Worm (Caenorhabditis elegans) whole organism, L2 larva: Measurements from ENCODE around the gene npr-18.

ENCODE experiments used
- C34F6.9 ChIP-seq: fragments of 150-350 bp; optimal IDR thresholded peaks from 2 replicates; lab custom pipeline; 2014; ENCODE audit warnings: missing biosample characterization, missing genetic modification characterization
- F13H6.1 ChIP-seq: sonication (generic microtip); optimal IDR thresholded peaks from 2 replicates; lab custom pipeline; 2016; ENCODE audit warnings: missing genetic modification characterization, missing compliant biosample characterization
- R02D3.7 ChIP-seq: fragments of 150-350 bp; optimal IDR thresholded peaks from 2 replicates; lab custom pipeline; 2014; ENCODE audit warnings: missing biosample characterization, missing genetic modification characterization
- Y55F3AM.14 ChIP-seq: fragments of 200-800 bp; sonication (Bioruptor generic); optimal IDR thresholded peaks from 2 replicates; lab custom pipeline; 2018; ENCODE audit warnings: mild to moderate bottlenecking, missing genetic modification characterization, missing compliant biosample characterization
- ZK546.5 ChIP-seq: sonication (generic microtip); optimal IDR thresholded peaks from 2 replicates; lab custom pipeline; 2017; ENCODE audit warnings: missing biosample characterization, missing genetic modification characterization
- alr-1 ChIP-seq: fragments of 150-350 bp; optimal IDR thresholded peaks from 2 replicates; lab custom pipeline; 2014; ENCODE audit warnings: missing biosample characterization, missing genetic modification characterization
- aly-2 ChIP-seq: fragments of 150-350 bp; optimal IDR thresholded peaks from 2 replicates; lab custom pipeline; 2014; ENCODE audit warnings: missing biosample characterization, missing genetic modification characterization
- ama-1 ChIP-seq: fragments of 150-350 bp; optimal IDR thresholded peaks from 2 replicates; lab custom pipeline; 2018; ENCODE audit warnings: inconsistent platforms
- blmp-1 ChIP-seq: sonication (generic microtip); optimal IDR thresholded peaks from 2 replicates; lab custom pipeline; 2017; ENCODE audit warnings: missing genetic modification characterization, mild to moderate bottlenecking, missing compliant biosample characterization, antibody characterized with exemption, moderate library complexity; ENCODE audit not compliant: insufficient read depth
- ceh-16 ChIP-seq: fragments of 150-350 bp; optimal IDR thresholded peaks from 2 replicates; lab custom pipeline; 2014; ENCODE audit warnings: missing biosample characterization, missing genetic modification characterization
- ceh-82 ChIP-seq: fragments of 150-350 bp; optimal IDR thresholded peaks from 2 replicates; lab custom pipeline; 2014; ENCODE audit warnings: missing biosample characterization, missing genetic modification characterization
- crh-2 ChIP-seq: sonication (generic microtip); optimal IDR thresholded peaks from 2 replicates; lab custom pipeline; 2017; ENCODE audit warnings: missing biosample characterization, missing genetic modification characterization
- dmd-4 ChIP-seq: sonication (generic microtip); optimal IDR thresholded peaks from 2 replicates; lab custom pipeline; 2017; ENCODE audit warnings: missing biosample characterization, missing genetic modification characterization
- egl-27 ChIP-seq: sonication (generic microtip); optimal IDR thresholded peaks from 3 replicates; lab custom pipeline; 2017; ENCODE audit warnings: missing biosample characterization, missing genetic modification reagents, missing genetic modification characterization
- elt-1 ChIP-seq: fragments of 150-350 bp; optimal IDR thresholded peaks from 2 replicates; lab custom pipeline; 2014; ENCODE audit warnings: missing biosample characterization, missing genetic modification characterization
- elt-3 ChIP-seq: sonication (generic microtip); optimal IDR thresholded peaks from 2 replicates; lab custom pipeline; 2017; ENCODE audit warnings: missing biosample characterization, missing genetic modification characterization
- fos-1 ChIP-seq: fragments of 150-350 bp; optimal IDR thresholded peaks from 2 replicates; lab custom pipeline; 2014; ENCODE audit warnings: missing biosample characterization, missing genetic modification characterization
- gmeb-1 ChIP-seq: fragments of 150-350 bp; optimal IDR thresholded peaks from 2 replicates; lab custom pipeline; 2014; ENCODE audit warnings: missing biosample characterization, missing genetic modification characterization
- lin-11 ChIP-seq: fragments of 150-350 bp; sonication (generic microtip); optimal IDR thresholded peaks from 2 replicates; lab custom pipeline; 2014; ENCODE audit warnings: missing biosample characterization, missing genetic modification characterization, inconsistent platforms, mixed read lengths
- lin-13 ChIP-seq: fragments of 150-350 bp; optimal IDR thresholded peaks from 2 replicates; lab custom pipeline; 2014; ENCODE audit warnings: missing biosample characterization, missing genetic modification reagents, missing genetic modification characterization
- lin-39 ChIP-seq: fragments of 150-350 bp; optimal IDR thresholded peaks from 2 replicates; lab custom pipeline; 2014; ENCODE audit warnings: missing biosample characterization, missing genetic modification reagents, missing genetic modification characterization
- lsy-2 ChIP-seq, 2 experiments: fragments of 150-350 bp in 1 of 2; sonication (generic microtip) in 1 of 2; optimal IDR thresholded peaks; 2 replicates each; lab custom pipeline; 2014 to 2017; ENCODE audit warnings: missing biosample characterization in 2 of 2, missing genetic modification characterization in 2 of 2
- mab-5 ChIP-seq: fragments of 150-350 bp; optimal IDR thresholded peaks from 2 replicates; lab custom pipeline; 2014; ENCODE audit warnings: missing biosample characterization, missing genetic modification characterization
- mbf-1 ChIP-seq: sonication (generic microtip); optimal IDR thresholded peaks from 2 replicates; lab custom pipeline; 2017; ENCODE audit warnings: missing biosample characterization, missing genetic modification characterization
- mdl-1 ChIP-seq, 2 experiments: fragments of 150-350 bp in 1 of 2; sonication (generic microtip) in 1 of 2; optimal IDR thresholded peaks; 2 replicates each; lab custom pipeline; 2017; ENCODE audit warnings: missing biosample characterization in 2 of 2, missing genetic modification characterization in 2 of 2
- nhr-10 ChIP-seq: sonication (generic microtip); optimal IDR thresholded peaks from 2 replicates; lab custom pipeline; 2017; ENCODE audit warnings: missing biosample characterization, missing genetic modification characterization
- nhr-11 ChIP-seq: fragments of 150-350 bp; optimal IDR thresholded peaks from 2 replicates; lab custom pipeline; 2014; ENCODE audit warnings: missing biosample characterization, missing genetic modification characterization
- nhr-12 ChIP-seq: fragments of 150-350 bp; optimal IDR thresholded peaks from 2 replicates; lab custom pipeline; 2014; ENCODE audit warnings: missing biosample characterization, missing genetic modification characterization
- nhr-129 ChIP-seq: fragments of 150-350 bp; optimal IDR thresholded peaks from 2 replicates; lab custom pipeline; 2014; ENCODE audit warnings: missing biosample characterization, missing genetic modification characterization
- nhr-21 ChIP-seq: fragments of 150-350 bp; optimal IDR thresholded peaks from 2 replicates; lab custom pipeline; 2014; ENCODE audit warnings: missing biosample characterization, missing genetic modification characterization
- nhr-23 ChIP-seq: fragments of 150-350 bp; optimal IDR thresholded peaks from 2 replicates; lab custom pipeline; 2014; ENCODE audit warnings: missing biosample characterization, missing genetic modification reagents, missing genetic modification characterization
- nhr-237 ChIP-seq: fragments of 150-350 bp; optimal IDR thresholded peaks from 2 replicates; lab custom pipeline; 2014; ENCODE audit warnings: missing biosample characterization, missing genetic modification characterization
- nhr-25 ChIP-seq: fragments of 150-350 bp; sonication (generic microtip); optimal IDR thresholded peaks from 3 replicates; lab custom pipeline; 2014; ENCODE audit warnings: missing biosample characterization, missing genetic modification characterization
- nhr-6 ChIP-seq: fragments of 150-350 bp; optimal IDR thresholded peaks from 2 replicates; lab custom pipeline; 2014; ENCODE audit warnings: missing biosample characterization, missing genetic modification characterization
- nhr-77 ChIP-seq: fragments of 150-350 bp; optimal IDR thresholded peaks from 2 replicates; lab custom pipeline; 2014; ENCODE audit warnings: missing biosample characterization, missing genetic modification characterization
- peb-1 ChIP-seq: fragments of 150-350 bp; optimal IDR thresholded peaks from 2 replicates; lab custom pipeline; 2014; ENCODE audit warnings: missing biosample characterization, missing genetic modification characterization
- sem-4 ChIP-seq: fragments of 150-350 bp; optimal IDR thresholded peaks from 2 replicates; lab custom pipeline; 2014; ENCODE audit warnings: missing biosample characterization, missing genetic modification reagents, missing genetic modification characterization
- skn-1 ChIP-seq: sonication (generic microtip); optimal IDR thresholded peaks from 2 replicates; lab custom pipeline; 2017; ENCODE audit warnings: missing biosample characterization, missing genetic modification characterization
- sma-3 ChIP-seq: sonication (generic microtip); optimal IDR thresholded peaks from 2 replicates; lab custom pipeline; 2016; ENCODE audit warnings: missing genetic modification reagents, missing genetic modification characterization, missing compliant biosample characterization
- sma-9 ChIP-seq, 2 experiments: fragments of 150-350 bp in 1 of 2; sonication (generic microtip) in 1 of 2; optimal IDR thresholded peaks; 2 replicates each; lab custom pipeline; 2014 to 2016; ENCODE audit warnings: missing genetic modification characterization in 2 of 2, mild to moderate bottlenecking in 1 of 2, missing biosample characterization in 1 of 2, missing compliant biosample characterization in 1 of 2, missing genetic modification reagents in 1 of 2, moderate library complexity in 1 of 2
- snpc-4 ChIP-seq: fragments of 150-350 bp; optimal IDR thresholded peaks from 2 replicates; lab custom pipeline; 2014; ENCODE audit warnings: missing biosample characterization, missing genetic modification characterization
- unc-39 ChIP-seq: fragments of 150-350 bp; optimal IDR thresholded peaks from 2 replicates; lab custom pipeline; 2014; ENCODE audit warnings: missing biosample characterization, missing genetic modification characterization
- unc-55 ChIP-seq: fragments of 150-350 bp; sonication (generic microtip); optimal IDR thresholded peaks from 3 replicates; lab custom pipeline; 2014; ENCODE audit warnings: missing biosample characterization, missing genetic modification reagents, missing genetic modification characterization
- unc-62 ChIP-seq: fragments of 150-350 bp; optimal IDR thresholded peaks from 2 replicates; lab custom pipeline; 2014; ENCODE audit warnings: missing biosample characterization, missing genetic modification reagents, missing genetic modification characterization
- zag-1 ChIP-seq: fragments of 150-350 bp; optimal IDR thresholded peaks from 2 replicates; lab custom pipeline; 2014; ENCODE audit warnings: missing biosample characterization, missing genetic modification characterization
- ztf-1 ChIP-seq: fragments of 200-800 bp; sonication (Bioruptor generic); conservative IDR thresholded peaks from 2 replicates; pipeline ENCODE4 v1.3.6; 2022; ENCODE audit warnings: missing genetic modification characterization, missing compliant biosample characterization
- ztf-11 ChIP-seq: sonication (generic microtip); optimal IDR thresholded peaks from 2 replicates; lab custom pipeline; 2017; ENCODE audit warnings: missing biosample characterization, missing genetic modification characterization
- ztf-4 ChIP-seq: fragments of 150-350 bp; optimal IDR thresholded peaks from 2 replicates; lab custom pipeline; 2014; ENCODE audit warnings: missing biosample characterization, missing genetic modification characterization

Gene npr-18

ce11 chrX:9667391-9667790 lies 23.2 kb upstream of the npr-18 start:
- TF ChIP-seq Y55F3AM.14 (GFP tag; lab: Kevin White, UChicago), result no peak
- TF ChIP-seq sem-4 (tag; lab: Kevin White, UChicago), result no peak
- no peak for TF ChIP-seq nhr-12 (tag; lab: Kevin White, UChicago)
- TF ChIP-seq zag-1 (tag; lab: Kevin White, UChicago), result no peak
- TF ChIP-seq peb-1 (tag; lab: Kevin White, UChicago), result no peak
- peak; percentile 40 for TF ChIP-seq fos-1 (tag; lab: Kevin White, UChicago)
- peak; percentile 50 for TF ChIP-seq nhr-21 (tag; lab: Kevin White, UChicago)
- TF ChIP-seq nhr-23 (tag; lab: Kevin White, UChicago), result no peak
- TF ChIP-seq aly-2 (tag; lab: Kevin White, UChicago), result no peak
- TF ChIP-seq lin-39 (tag; lab: Kevin White, UChicago), result no peak
- no peak for TF ChIP-seq alr-1 (tag; lab: Kevin White, UChicago)
- TF ChIP-seq nhr-237 (tag; lab: Kevin White, UChicago), result no peak
- TF ChIP-seq skn-1 (tag; lab: Kevin White, UChicago), result no peak
- no peak for TF ChIP-seq lin-11 (tag; lab: Kevin White, UChicago)
- TF ChIP-seq nhr-77 (tag; lab: Kevin White, UChicago), result no peak
- no peak for TF ChIP-seq snpc-4 (tag; lab: Kevin White, UChicago)
- TF ChIP-seq mbf-1 (tag; lab: Kevin White, UChicago), result no peak
- TF ChIP-seq unc-62, result no peak
- no peak for TF ChIP-seq dmd-4 (tag; lab: Kevin White, UChicago)
- TF ChIP-seq sma-3 (GFP tag; lab: Kevin White, UChicago), result peak; percentile 59
- TF ChIP-seq blmp-1 (tag; lab: Kevin White, UChicago), result peak; percentile 75
- TF ChIP-seq nhr-10, result no peak
- peak; percentile 24 for TF ChIP-seq ztf-4
- TF ChIP-seq lin-13 (GFP tag; lab: Kevin White, UChicago), result peak; percentile 8
- no peak for TF ChIP-seq elt-3 (tag; lab: Kevin White, UChicago)
- no peak for TF ChIP-seq mab-5 (tag; lab: Kevin White, UChicago)
- peak; percentile 50 for TF ChIP-seq nhr-129 (tag; lab: Kevin White, UChicago)
- peak; percentile 19 for TF ChIP-seq sma-9 (GFP tag; optimal IDR thresholded peaks at IDR 0.05; lab: Kevin White, UChicago)
- no peak for TF ChIP-seq sma-9 (tag; optimal IDR thresholded peaks at IDR 0.05; lab: Kevin White, UChicago)
- no peak for TF ChIP-seq elt-1 (tag; lab: Kevin White, UChicago)
- peak; percentile 41 for TF ChIP-seq C34F6.9
- TF ChIP-seq mdl-1 (tag; optimal IDR thresholded peaks at IDR 0.05; lab: Kevin White, UChicago), result peak in 1 of 2 experiments; percentile 3
- peak; percentile 42 for TF ChIP-seq crh-2 (tag; lab: Kevin White, UChicago)
- TF ChIP-seq ZK546.5 (tag; lab: Kevin White, UChicago), result no peak
- TF ChIP-seq unc-55 (GFP tag; lab: Kevin White, UChicago), result no peak
- no peak for TF ChIP-seq nhr-11 (tag; lab: Kevin White, UChicago)
- peak; percentile 7 for TF ChIP-seq F13H6.1 (tag; lab: Kevin White, UChicago)
- no peak for TF ChIP-seq unc-39 (tag; lab: Kevin White, UChicago)
- no peak for TF ChIP-seq gmeb-1 (tag; lab: Kevin White, UChicago)
- peak; percentile 86 for TF ChIP-seq ceh-16
- no peak for TF ChIP-seq ztf-11 (tag; lab: Kevin White, UChicago)
- TF ChIP-seq nhr-6 (tag; lab: Kevin White, UChicago), result peak; percentile 61
- TF ChIP-seq egl-27 (tag; lab: Kevin White, UChicago), result peak; percentile 4
- TF ChIP-seq ama-1, result no peak
- TF ChIP-seq ceh-82 (tag; lab: Kevin White, UChicago), result no peak
- TF ChIP-seq ztf-1 (GFP tag; lab: Robert Waterston, UW), result no peak
- TF ChIP-seq nhr-25 (tag; lab: Kevin White, UChicago), result peak; percentile 82
- peak in 1 of 2 experiments; percentile 33 for TF ChIP-seq lsy-2 (tag; optimal IDR thresholded peaks at IDR 0.05; lab: Kevin White, UChicago)
- no peak for TF ChIP-seq R02D3.7 (tag; lab: Kevin White, UChicago)
